Fruit fly (Drosophila melanogaster): ENCODE measurements around the gene CG13855.
A peak's percentile ranks its signal among the peaks of the same experiment; 100 is the strongest.

Gene CG13855

dm6 chr3R:22362218-22362907, 43.4 kb upstream of the CG13855 start, which contains the start of the genes JMJD6, CG7071 and Muted (continued):
- no peak for TF ChIP-seq cg (GFP tag; optimal IDR thresholded peaks at IDR 0.05)
- TF ChIP-seq PHDP (tag; optimal IDR thresholded peaks at IDR 0.05), result peak; percentile 92
- TF ChIP-seq C15 (GFP tag; IDR thresholded peaks at IDR 0.05), result peak; percentile 74
- peak; percentile 96 for TF ChIP-seq CG30403 (GFP tag; optimal IDR thresholded peaks at IDR 0.05)
- TF ChIP-seq CG10565 (GFP tag; optimal IDR thresholded peaks at IDR 0.05), result peak; percentile 55
- TF ChIP-seq CG6254 (GFP tag; optimal IDR thresholded peaks at IDR 0.05), result peak; percentile 62
- peak; percentile 95 for TF ChIP-seq CG15696 (tag; optimal IDR thresholded peaks at IDR 0.05)
- no peak for TF ChIP-seq cad (GFP tag; optimal IDR thresholded peaks at IDR 0.05)
- TF ChIP-seq CG11504 (tag; optimal IDR thresholded peaks at IDR 0.05), result peak; percentile 86
- peak; percentile 73 for TF ChIP-seq gt (GFP tag; IDR thresholded peaks at IDR 0.05)
- TF ChIP-seq CG17385 (GFP tag; optimal IDR thresholded peaks at IDR 0.05), result peak; percentile 84
- peak; percentile 93 for TF ChIP-seq seq (GFP tag; IDR thresholded peaks at IDR 0.05)
- peak; percentile 89 to 94 for TF ChIP-seq Hr51 (GFP tag; optimal IDR thresholded peaks at IDR 0.05)
- TF ChIP-seq Hey (tag; optimal IDR thresholded peaks at IDR 0.05), result peak; percentile 63
- peak; percentile 90 for TF ChIP-seq gfzf (GFP tag; optimal IDR thresholded peaks at IDR 0.05)
- peak; percentile 95 for TF ChIP-seq NfI (GFP tag; optimal IDR thresholded peaks at IDR 0.05)
- TF ChIP-seq CG14965 (GFP tag; optimal IDR thresholded peaks at IDR 0.05; ENCODE audit: borderline replicate concordance), result no peak
- TF ChIP-seq chn (GFP tag; optimal IDR thresholded peaks at IDR 0.05), result peak; percentile 93
- peak; percentile 86 for TF ChIP-seq CG12744 (GFP tag; optimal IDR thresholded peaks at IDR 0.05)
- peak; percentile 90 for TF ChIP-seq Atf6 (GFP tag; IDR thresholded peaks at IDR 0.05)
- TF ChIP-seq Ravus (GFP tag; IDR thresholded peaks at IDR 0.05), result peak; percentile 53
- peak; percentile 77 for TF ChIP-seq crc (GFP tag; optimal IDR thresholded peaks at IDR 0.05)
- TF ChIP-seq CG14014 (GFP tag; IDR thresholded peaks at IDR 0.05), result peak; percentile 92
- peak; percentile 90 for TF ChIP-seq sens-2 (GFP tag; IDR thresholded peaks at IDR 0.05)
- TF ChIP-seq Hmx (GFP tag; optimal IDR thresholded peaks at IDR 0.05), result peak; percentile 73
- TF ChIP-seq ERR (GFP tag; optimal IDR thresholded peaks at IDR 0.05), result peak; percentile 76
- TF ChIP-seq fd64A (GFP tag; optimal IDR thresholded peaks at IDR 0.05), result peak; percentile 26
- TF ChIP-seq CG4820 (GFP tag; optimal IDR thresholded peaks at IDR 0.05), result peak; percentile 86
- TF ChIP-seq Dref (GFP tag; IDR thresholded peaks at IDR 0.05), result peak; percentile 43
- TF ChIP-seq CG12219 (GFP tag; optimal IDR thresholded peaks at IDR 0.05), result peak; percentile 71
- peak; percentile 83 for TF ChIP-seq CG1024 (GFP tag; IDR thresholded peaks at IDR 0.05)
- peak; percentile 90 for TF ChIP-seq CG16815 (GFP tag; optimal IDR thresholded peaks at IDR 0.05)
- peak; percentile 85 for TF ChIP-seq esg (GFP tag; conservative IDR thresholded peaks at IDR 0.05)
- TF ChIP-seq CG33213 (GFP tag; optimal IDR thresholded peaks at IDR 0.05), result peak; percentile 81
- TF ChIP-seq CG10959 (GFP tag; IDR thresholded peaks at IDR 0.05), result peak; percentile 95
- TF ChIP-seq vnd (GFP tag; IDR thresholded peaks at IDR 0.05; ENCODE audit: partially characterized antibody), result peak; percentile 77
- TF ChIP-seq Med (GFP tag), result peak; percentile 98
- TF ChIP-seq dan (GFP tag; IDR thresholded peaks at IDR 0.05), result peak; percentile 71
- TF ChIP-seq mam (GFP tag; optimal IDR thresholded peaks at IDR 0.05), result peak; percentile 93
- TF ChIP-seq CG15601 (tag; optimal IDR thresholded peaks at IDR 0.05), result peak; percentile 88
- TF ChIP-seq pros (GFP tag; optimal IDR thresholded peaks at IDR 0.05), result peak; percentile 25
- peak; percentile 83 for TF ChIP-seq shn (GFP tag; optimal IDR thresholded peaks at IDR 0.05)
- TF ChIP-seq knrl (GFP tag; IDR thresholded peaks at IDR 0.05; ENCODE audit: partially characterized antibody), result peak; percentile 86
- TF ChIP-seq CG15479 (GFP tag; optimal IDR thresholded peaks at IDR 0.05), result no peak
- peak; percentile 68 for TF ChIP-seq HLH4C (GFP tag; IDR thresholded peaks at IDR 0.05; ENCODE audit: partially characterized antibody)
- TF ChIP-seq Neu2 (GFP tag; optimal IDR thresholded peaks at IDR 0.05; ENCODE audit: borderline replicate concordance), result no peak
- TF ChIP-seq stwl (tag; optimal IDR thresholded peaks at IDR 0.05), result peak; percentile 87
- TF ChIP-seq ase (GFP tag; IDR thresholded peaks at IDR 0.05), result peak; percentile 90
- TF ChIP-seq unpg (GFP tag; optimal IDR thresholded peaks at IDR 0.05), result peak; percentile 92
